Fruit fly (Drosophila melanogaster) Kc167 (cell line): ENCODE data around the gene TfIIEalpha.

Experiments
- Myc ChIP-seq: fragments of >200 bp; optimal IDR thresholded peaks from 2 replicates; lab custom pipeline; 2017; ENCODE audit warnings: missing external identifiers
- Sin3A ChIP-seq: fragments of >200 bp; optimal IDR thresholded peaks from 2 replicates; lab custom pipeline; 2018; ENCODE audit warnings: missing external identifiers
- h ChIP-seq: fragments of >200 bp; optimal IDR thresholded peaks from 3 replicates; lab custom pipeline; 2018; ENCODE audit warnings: missing external identifiers
- insv ChIP-seq: fragments of >200 bp; optimal IDR thresholded peaks from 3 replicates; lab custom pipeline; 2018; ENCODE audit warnings: missing external identifiers
- psq ChIP-seq: fragments of >200 bp; optimal IDR thresholded peaks from 2 replicates; lab custom pipeline; 2017; ENCODE audit warnings: missing external identifiers
- ttk ChIP-seq: sonication (Bioruptor generic); optimal IDR thresholded peaks from 2 replicates; lab custom pipeline; 2017; ENCODE audit warnings: missing external identifiers

TfIIEalpha gene

DNA sequence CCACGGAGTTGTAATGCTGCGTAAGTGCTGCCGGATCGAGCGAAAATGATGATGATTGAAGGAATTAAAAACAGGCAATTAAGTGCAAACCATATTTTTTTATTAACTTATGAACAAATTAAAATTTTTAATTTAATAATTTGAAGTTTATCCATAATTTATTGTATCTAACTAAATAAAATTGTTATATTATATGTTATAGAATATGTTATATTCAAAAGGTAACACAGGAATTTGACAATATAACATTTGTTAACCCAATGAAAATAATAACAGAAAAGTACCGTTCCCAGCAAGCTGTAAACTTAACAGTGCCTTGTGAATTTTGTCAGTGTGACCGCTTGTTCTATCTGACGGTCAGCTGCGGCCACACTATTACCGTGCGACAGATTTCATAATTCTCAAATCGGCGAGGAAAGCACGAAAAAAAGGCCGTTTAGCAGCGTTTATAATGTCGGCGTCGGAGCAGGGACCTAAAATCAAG lies 26.8 kb downstream of the TfIIEalpha start, which contains the start of the genes Ccdc56 and mtTFB1:
TSS of gene Ccdc56 (plus strand) at position 347 of the 484 bp plus-strand sequence.
TSS of gene mtTFB1 (plus strand) at position 347 of the 484 bp plus-strand sequence.
- TF ChIP-seq Sin3A = no peak
- TF ChIP-seq insv (lab: Kevin White, UChicago) = no peak
- TF ChIP-seq h (lab: Kevin White, UChicago) = no peak
- TF ChIP-seq psq (lab: Kevin White, UChicago) = no peak
- TF ChIP-seq Myc (lab: Kevin White, UChicago) = no peak
- no peak for TF ChIP-seq ttk (lab: Kevin White, UChicago)

DNA sequence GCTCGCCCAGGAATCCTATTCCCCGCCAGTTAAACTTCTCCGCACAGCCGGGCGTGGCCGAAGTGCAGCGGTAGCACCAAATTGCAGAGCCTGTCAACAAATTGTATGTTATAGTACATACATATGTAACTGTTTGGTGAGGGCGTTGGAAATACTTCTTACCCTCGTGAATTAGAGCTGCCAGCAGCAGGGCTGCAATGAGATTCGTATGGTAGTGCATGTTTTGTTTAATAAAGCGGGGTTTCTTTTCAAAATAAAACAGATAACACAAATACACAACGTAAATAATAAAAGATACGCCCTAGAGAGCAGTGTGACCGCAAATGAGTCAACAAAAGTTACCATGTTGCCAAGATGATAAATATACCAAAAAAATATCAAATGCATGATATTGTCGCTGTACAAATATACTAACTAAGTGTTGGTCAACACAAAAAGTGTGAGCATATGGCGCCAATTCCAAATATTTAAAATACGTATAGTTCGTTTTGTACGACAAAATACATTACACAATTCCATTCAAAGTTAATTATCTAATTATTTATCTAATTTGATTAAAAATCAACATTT lies 29.3 kb downstream of the TfIIEalpha start, which contains the start of gene crim:
TSS of gene crim (minus strand) at position 328 of the 570 bp plus-strand sequence.
- TF ChIP-seq h (lab: Kevin White, UChicago) (no peak), psq (lab: Kevin White, UChicago) (no peak), Sin3A (no peak), Myc (lab: Kevin White, UChicago) (no peak), ttk (lab: Kevin White, UChicago) (no peak), insv (lab: Kevin White, UChicago) (no peak)

DNA sequence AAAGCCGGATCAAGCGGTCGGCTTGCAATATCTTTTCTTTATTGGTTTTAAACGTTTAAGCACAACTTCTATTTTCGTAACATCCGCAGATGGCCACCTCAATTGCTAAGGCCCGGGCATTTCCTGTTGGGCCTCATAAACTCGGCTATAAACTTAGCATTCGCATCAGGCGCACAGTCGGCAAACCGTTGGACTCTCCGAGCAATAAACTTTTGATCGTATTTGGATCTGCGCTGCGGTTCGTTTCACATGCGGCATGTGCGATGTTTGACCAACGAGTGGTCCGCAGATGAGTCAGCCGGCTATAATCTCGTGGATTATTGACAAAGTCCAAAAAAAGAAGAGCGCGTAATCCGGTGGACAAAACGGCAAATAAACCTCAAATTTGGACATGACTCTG lies 30.0 kb downstream of the TfIIEalpha start:
- no peak for TF ChIP-seq insv (lab: Kevin White, UChicago)
- no peak for TF ChIP-seq Myc (lab: Kevin White, UChicago)
- no peak for TF ChIP-seq ttk (lab: Kevin White, UChicago)
- TF ChIP-seq psq (lab: Kevin White, UChicago) = no peak
- no peak for TF ChIP-seq h (lab: Kevin White, UChicago)
- TF ChIP-seq Sin3A = no peak

DNA sequence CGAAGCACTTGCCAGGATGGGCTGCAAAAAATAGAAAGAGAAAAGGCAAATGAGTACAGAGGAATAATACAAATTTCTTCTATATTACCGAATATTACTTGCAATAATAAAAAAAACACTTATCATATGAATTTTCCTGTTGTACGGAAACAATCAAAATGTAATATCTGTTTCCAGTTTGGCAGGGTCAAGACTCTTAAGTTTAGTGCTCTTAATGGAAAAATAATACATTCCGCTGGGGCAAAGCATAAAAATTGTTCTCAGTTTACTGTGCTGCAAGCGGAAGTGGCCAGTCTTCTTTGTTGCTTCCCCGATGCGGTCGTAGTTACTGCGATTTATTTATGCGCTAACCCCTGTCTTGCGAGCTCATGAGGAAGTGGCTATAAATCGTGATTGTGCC lies 31.0 kb downstream of the TfIIEalpha start:
- TF ChIP-seq Sin3A = no peak
- TF ChIP-seq psq (lab: Kevin White, UChicago) = no peak
- TF ChIP-seq Myc (lab: Kevin White, UChicago) = no peak
- TF ChIP-seq h (lab: Kevin White, UChicago) = no peak
- no peak for TF ChIP-seq insv (lab: Kevin White, UChicago)
- TF ChIP-seq ttk (lab: Kevin White, UChicago) = no peak

DNA sequence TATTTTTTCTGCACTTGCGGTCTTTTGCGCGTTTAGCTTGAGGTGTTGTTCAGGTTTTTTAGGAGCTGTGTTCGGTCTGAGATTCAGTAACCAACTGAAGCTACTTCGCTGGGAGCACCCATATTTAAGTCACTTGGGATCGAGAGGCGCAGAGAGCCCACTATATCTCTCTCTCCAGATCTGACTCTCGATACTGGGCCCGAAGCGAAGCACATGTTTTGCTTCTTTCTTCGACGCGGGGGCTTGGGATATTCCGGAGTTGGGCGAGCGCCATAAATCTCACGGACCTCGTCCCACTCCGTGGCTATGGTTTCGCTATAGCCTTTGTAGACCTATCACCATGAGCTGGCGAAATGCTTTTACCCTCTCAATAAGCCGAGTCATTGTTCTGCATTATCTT lies 33.3 kb downstream of the TfIIEalpha start, which contains the start of gene CG14132:
TSS of gene CG14132 (minus strand) at position 99 of the 400 bp plus-strand sequence.
- TF ChIP-seq insv (lab: Kevin White, UChicago) (no peak), psq (lab: Kevin White, UChicago) (no peak), ttk (lab: Kevin White, UChicago) (no peak), Sin3A (no peak), h (lab: Kevin White, UChicago) (no peak), Myc (lab: Kevin White, UChicago) (no peak)

DNA sequence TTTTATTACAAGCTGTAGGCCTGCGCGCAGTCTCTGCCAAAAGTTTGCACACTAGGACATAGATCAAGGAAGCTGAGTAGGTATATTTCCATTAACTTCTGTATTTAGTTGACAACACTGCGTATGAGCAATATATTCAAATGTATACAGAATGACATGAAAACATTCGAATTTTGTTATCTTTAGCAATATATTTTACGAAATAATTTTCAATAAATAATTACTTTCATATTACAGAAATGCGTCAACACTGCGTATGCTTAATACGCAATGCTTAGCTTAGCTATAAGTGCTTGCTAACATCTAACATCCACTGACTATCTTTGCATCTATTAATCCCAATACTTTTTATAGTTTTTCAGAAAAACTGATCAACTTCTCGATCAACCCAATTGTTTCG lies 34.5 kb downstream of the TfIIEalpha start:
- TF ChIP-seq Myc (lab: Kevin White, UChicago) = no peak
- TF ChIP-seq h (lab: Kevin White, UChicago) = no peak

DNA sequence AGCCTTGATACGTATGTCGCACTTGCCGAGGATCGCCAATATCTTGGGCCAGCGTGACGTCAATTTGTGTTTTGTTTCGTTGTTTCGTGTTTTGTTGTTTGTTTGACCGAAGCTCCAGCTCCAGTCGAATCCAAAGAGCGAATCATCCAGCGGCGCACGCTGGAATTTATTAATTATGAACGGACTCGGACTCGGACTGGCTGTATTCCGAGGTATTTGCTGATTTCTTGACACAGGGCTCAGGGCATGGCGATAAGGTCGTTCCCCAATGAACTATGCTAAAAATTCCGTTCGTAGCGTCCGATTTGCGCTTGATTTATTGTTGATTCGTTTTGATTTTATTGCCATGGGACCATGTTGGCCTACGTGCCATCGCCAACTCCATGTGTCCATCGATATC lies 35.1 kb downstream of the TfIIEalpha start:
- TF ChIP-seq Myc (lab: Kevin White, UChicago) (no peak), insv (lab: Kevin White, UChicago) (no peak), ttk (lab: Kevin White, UChicago) (no peak), h (lab: Kevin White, UChicago) (no peak), Sin3A (no peak), psq (lab: Kevin White, UChicago) (no peak)

DNA sequence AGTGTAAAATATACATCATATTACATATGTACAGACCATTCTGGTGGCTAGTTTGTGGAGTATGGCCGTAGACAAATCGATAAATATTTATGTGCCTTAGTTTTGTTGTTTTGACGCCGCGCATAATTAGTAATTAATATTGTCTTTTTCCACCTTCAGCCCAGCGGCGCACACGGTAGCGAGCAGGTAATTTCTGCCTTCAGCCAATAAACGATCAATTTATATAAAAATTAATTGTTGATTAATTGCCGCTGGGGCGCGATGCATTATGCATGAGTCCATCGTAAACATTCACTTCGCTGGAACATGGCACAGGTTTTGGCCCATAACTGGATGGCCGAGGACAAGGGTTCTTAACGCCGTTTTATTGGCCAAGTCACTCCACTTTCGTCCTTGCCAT lies 35.5 kb downstream of the TfIIEalpha start:
- TF ChIP-seq psq (lab: Kevin White, UChicago) (no peak), h (lab: Kevin White, UChicago) (no peak), Sin3A (no peak), Myc (lab: Kevin White, UChicago) (no peak), ttk (lab: Kevin White, UChicago) (no peak), insv (lab: Kevin White, UChicago) (no peak)

DNA sequence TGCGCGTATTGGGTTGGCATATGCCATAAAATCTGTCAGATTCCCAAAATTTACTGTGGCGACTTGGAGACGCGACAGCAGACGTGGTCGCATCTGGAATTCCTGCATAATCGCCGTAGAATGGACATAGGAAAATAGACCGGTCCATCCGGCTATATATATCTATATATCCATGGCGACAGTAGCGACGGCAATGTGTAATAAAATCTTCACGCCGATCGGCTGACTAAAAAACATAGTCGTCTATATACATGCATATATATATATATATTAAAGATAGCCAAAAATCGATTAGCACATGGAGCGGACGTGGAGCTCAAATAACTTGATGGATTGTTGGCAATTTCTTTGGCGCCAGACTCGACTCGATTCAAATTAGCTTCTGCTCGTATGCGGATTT lies 36.2 kb downstream of the TfIIEalpha start:
- TF ChIP-seq Sin3A (no peak), ttk (lab: Kevin White, UChicago) (no peak), psq (lab: Kevin White, UChicago) (no peak), Myc (lab: Kevin White, UChicago) (no peak), insv (lab: Kevin White, UChicago) (no peak), h (lab: Kevin White, UChicago) (no peak)

DNA sequence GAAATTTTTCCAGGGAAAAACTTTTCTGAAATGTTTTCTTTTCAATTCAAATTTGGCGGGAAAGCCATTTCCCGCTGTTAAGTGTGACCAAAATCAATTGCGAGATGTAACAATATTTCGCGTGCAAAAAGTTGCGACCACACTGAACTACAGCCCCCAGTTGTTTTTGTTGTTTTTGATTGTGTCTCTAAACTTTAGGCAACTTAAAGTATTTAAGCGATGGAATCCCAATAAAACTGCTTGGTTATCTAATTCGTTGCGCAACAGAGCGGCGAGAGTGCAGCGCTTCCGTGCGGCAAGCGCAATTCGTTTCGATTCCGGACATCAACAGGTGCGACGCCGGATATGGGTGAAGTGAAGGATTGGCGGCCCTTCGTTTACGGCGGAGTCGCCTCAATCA lies 38.9 kb downstream of the TfIIEalpha start, which contains the start of gene Bmcp:
TSS of gene Bmcp (plus strand) at position 155 of the 400 bp plus-strand sequence.
- TF ChIP-seq Sin3A = no peak
- no peak for TF ChIP-seq ttk (lab: Kevin White, UChicago)
- TF ChIP-seq Myc (lab: Kevin White, UChicago) = no peak

DNA sequence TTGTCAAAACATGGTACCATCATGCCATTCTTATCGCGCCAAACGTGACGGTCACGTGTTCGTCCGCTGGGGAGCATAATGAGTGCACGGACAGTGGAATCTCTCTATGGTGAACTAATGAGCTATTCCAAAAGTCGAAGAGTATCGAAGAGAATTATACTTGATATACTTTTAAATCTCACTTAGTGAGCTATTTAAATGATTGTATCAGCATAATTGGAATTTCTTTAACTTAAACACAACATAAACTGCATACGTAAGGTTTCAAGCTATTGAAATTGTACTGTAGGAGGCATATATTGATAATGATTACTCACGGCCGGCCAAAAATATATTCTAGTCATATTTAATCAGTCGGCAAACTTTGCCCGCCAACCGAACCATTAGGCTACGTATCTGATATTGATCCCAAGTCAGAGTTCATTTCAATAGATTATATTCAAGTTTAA lies 39.7 kb downstream of the TfIIEalpha start:
- no peak for TF ChIP-seq Sin3A
- TF ChIP-seq psq (lab: Kevin White, UChicago) = no peak
- TF ChIP-seq insv (lab: Kevin White, UChicago) = no peak
- no peak for TF ChIP-seq Myc (lab: Kevin White, UChicago)
- no peak for TF ChIP-seq ttk (lab: Kevin White, UChicago)
- no peak for TF ChIP-seq h (lab: Kevin White, UChicago)

DNA sequence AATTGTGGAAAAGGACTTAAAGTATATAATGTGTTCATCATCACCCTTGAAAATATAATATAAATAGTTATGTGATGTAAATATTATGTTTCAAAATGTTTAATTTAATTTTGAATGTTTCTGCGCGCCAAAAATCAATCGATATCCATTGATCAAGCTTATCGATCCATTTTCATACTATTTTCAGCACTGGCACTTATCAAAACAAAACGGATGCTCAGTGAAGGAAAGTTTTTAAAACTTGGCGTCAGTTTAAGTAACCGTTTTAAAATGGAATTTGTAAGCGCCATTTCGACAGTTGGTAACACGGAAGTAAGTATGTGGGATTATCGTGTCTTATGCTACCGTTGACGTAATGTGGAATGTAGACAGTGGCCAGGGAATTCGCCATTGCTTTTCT lies 46.3 kb downstream of the TfIIEalpha start, which contains the start of gene sunn:
TSS of gene sunn (plus strand) at position 202 of the 400 bp plus-strand sequence.
- TF ChIP-seq h (lab: Kevin White, UChicago) (no peak), psq (lab: Kevin White, UChicago) (no peak), insv (lab: Kevin White, UChicago) (no peak), Myc (lab: Kevin White, UChicago) (no peak), ttk (lab: Kevin White, UChicago) (no peak), Sin3A (no peak)
